Worm (Caenorhabditis elegans) whole organism, early embryonic: ENCODE results near the gene M03E7.2.

Source experiments
- F13C5.2 ChIP-seq: sonication (generic microtip); optimal IDR thresholded peaks from 2 replicates; lab custom pipeline; 2017; ENCODE audit warnings: mild to moderate bottlenecking, missing genetic modification characterization, inconsistent platforms, missing compliant biosample characterization
- ama-1 ChIP-seq: fragments of 150-350 bp; optimal IDR thresholded peaks from 2 replicates; lab custom pipeline; 2014
- hmbx-1 ChIP-seq: sonication (generic microtip); optimal IDR thresholded peaks from 2 replicates; lab custom pipeline; 2016; ENCODE audit warnings: mild to moderate bottlenecking, missing genetic modification characterization, missing compliant biosample characterization
- hnd-1 ChIP-seq: sonication (generic microtip); optimal IDR thresholded peaks from 2 replicates; lab custom pipeline; 2016; ENCODE audit warnings: missing genetic modification characterization, missing compliant biosample characterization
- scrt-1 ChIP-seq: fragments of 200-800 bp; sonication (Bioruptor generic); IDR thresholded peaks from 2 replicates; pipeline ENCODE4 v1.3.6; 2022; ENCODE audit warnings: missing genetic modification characterization, missing compliant biosample characterization
- tra-4 ChIP-seq: sonication (generic microtip); optimal IDR thresholded peaks from 2 replicates; lab custom pipeline; 2017; ENCODE audit warnings: missing genetic modification characterization, missing compliant biosample characterization

DNA sequence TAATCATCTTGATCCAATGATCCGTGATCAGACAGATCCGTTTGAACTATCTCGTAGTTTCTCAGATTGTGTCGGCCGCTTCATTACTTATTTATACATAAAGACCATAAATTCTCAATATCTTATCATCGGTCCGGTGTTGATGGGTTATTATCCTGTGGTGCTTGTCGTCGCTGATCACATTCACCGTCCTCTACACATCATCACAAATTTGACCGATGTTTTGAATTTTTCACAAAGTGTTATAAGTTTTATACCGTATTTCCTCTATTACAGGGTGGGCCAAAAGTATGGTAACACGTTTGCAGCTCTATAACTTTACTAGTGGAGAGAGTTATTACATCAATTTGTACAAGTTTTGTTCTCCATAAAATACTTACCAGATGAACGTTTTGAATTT lies 29.4 kb upstream of the M03E7.2 start:
- TF ChIP-seq hmbx-1 (tag; lab: Kevin White, UChicago) (no peak), ama-1 (lab: Kevin White, UChicago) (no peak), tra-4 (tag; lab: Kevin White, UChicago) (no peak), F13C5.2 (tag; lab: Kevin White, UChicago) (no peak), scrt-1 (GFP tag; lab: Robert Waterston, UW) (no peak), hnd-1 (no peak)
